Fruit fly (Drosophila melanogaster) whole organism, embryonic: ENCODE results near the gene CG13921.
A peak's percentile ranks its signal among the peaks of the same experiment; 100 is the strongest.

ENCODE experiments used
- CG10654 ChIP-seq: fragments of 200-800 bp; sonication (Bioruptor generic); optimal IDR thresholded peaks from 2 replicates; lab custom pipeline; 2016; ENCODE audit warnings: missing biosample characterization, missing genetic modification characterization
- CG11398 ChIP-seq: fragments of 200-800 bp; sonication (Bioruptor generic); optimal IDR thresholded peaks from 2 replicates; lab custom pipeline; 2016; ENCODE audit warnings: missing biosample characterization, missing genetic modification characterization
- CG12236 ChIP-seq: fragments of 200-800 bp; sonication (Bioruptor generic); optimal IDR thresholded peaks from 2 replicates; lab custom pipeline; 2016; ENCODE audit warnings: missing biosample characterization, missing genetic modification characterization
- CG12942 ChIP-seq: fragments of 200-800 bp; sonication (Bioruptor generic); optimal IDR thresholded peaks from 3 replicates; lab custom pipeline; 2016; ENCODE audit warnings: missing biosample characterization, missing genetic modification characterization
- CG14050 ChIP-seq: fragments of 200-800 bp; sonication (Bioruptor generic); IDR thresholded peaks from 3 replicates; pipeline ENCODE4 v1.3.6; 2022; ENCODE audit warnings: missing biosample characterization, missing genetic modification characterization
- CG15514 ChIP-seq: fragments of 200-800 bp; sonication (Bioruptor generic); optimal IDR thresholded peaks from 3 replicates; lab custom pipeline; 2017; ENCODE audit warnings: missing biosample characterization, missing genetic modification characterization, mild to moderate bottlenecking, moderate library complexity, missing genetic modification reagents
- CG15601 ChIP-seq: fragments of 200-800 bp; sonication (Bioruptor generic); optimal IDR thresholded peaks from 3 replicates; lab custom pipeline; 2019; ENCODE audit warnings: missing biosample characterization, mild to moderate bottlenecking, missing genetic modification characterization, moderate library complexity
- CG1602 ChIP-seq: fragments of 200-800 bp; sonication (Bioruptor generic); optimal IDR thresholded peaks from 3 replicates; lab custom pipeline; 2016; ENCODE audit warnings: missing biosample characterization, missing genetic modification characterization
- CG1603 ChIP-seq: fragments of 200-800 bp; sonication (Bioruptor generic); optimal IDR thresholded peaks from 2 replicates; lab custom pipeline; 2019; ENCODE audit warnings: missing biosample characterization, mild to moderate bottlenecking, missing genetic modification characterization, moderate library complexity
- CG16813 ChIP-seq: fragments of 200-800 bp; sonication (Bioruptor generic); IDR thresholded peaks from 3 replicates; pipeline ENCODE4 v1.3.6; 2022; ENCODE audit warnings: missing biosample characterization, missing genetic modification characterization; ENCODE audit not compliant: partially characterized antibody
- CG16815 ChIP-seq: fragments of 200-800 bp; sonication (Bioruptor generic); optimal IDR thresholded peaks from 3 replicates; lab custom pipeline; 2017; ENCODE audit warnings: missing biosample characterization, mild to moderate bottlenecking, missing genetic modification characterization
- CG17359 ChIP-seq: fragments of 200-800 bp; sonication (Bioruptor generic); optimal IDR thresholded peaks from 3 replicates; lab custom pipeline; 2018; ENCODE audit warnings: missing biosample characterization, mild to moderate bottlenecking, missing genetic modification characterization, moderate library complexity
- CG17829 ChIP-seq: fragments of 200-800 bp; optimal IDR thresholded peaks from 2 replicates; lab custom pipeline; 2019; ENCODE audit warnings: missing biosample characterization, mild to moderate bottlenecking, missing genetic modification characterization, moderate library complexity
- CG18619 ChIP-seq: fragments of 200-800 bp; sonication (Bioruptor generic); optimal IDR thresholded peaks from 3 replicates; lab custom pipeline; 2017; ENCODE audit warnings: missing biosample characterization, mild to moderate bottlenecking, missing genetic modification characterization
- CG2129 ChIP-seq: fragments of 200-800 bp; sonication (Bioruptor generic); IDR thresholded peaks from 2 replicates; pipeline ENCODE4 v1.3.6; 2022; ENCODE audit warnings: missing biosample characterization, missing genetic modification characterization; ENCODE audit not compliant: partially characterized antibody
- CG2889 ChIP-seq: fragments of 200-800 bp; sonication (Bioruptor generic); IDR thresholded peaks from 3 replicates; pipeline ENCODE4 v1.3.6; 2022; ENCODE audit warnings: missing biosample characterization, missing genetic modification characterization
- CG30020 ChIP-seq: fragments of 200-800 bp; optimal IDR thresholded peaks from 2 replicates; lab custom pipeline; 2019; ENCODE audit warnings: missing biosample characterization, mild to moderate bottlenecking, missing genetic modification characterization, moderate library complexity
- CG34224 ChIP-seq: fragments of 200-800 bp; sonication (Bioruptor generic); IDR thresholded peaks from 3 replicates; pipeline ENCODE4 v1.3.6; 2022; ENCODE audit warnings: missing biosample characterization, missing genetic modification characterization; ENCODE audit not compliant: partially characterized antibody
- CG3995 ChIP-seq: fragments of 200-800 bp; sonication (Bioruptor generic); optimal IDR thresholded peaks from 3 replicates; lab custom pipeline; 2016; ENCODE audit warnings: missing biosample characterization, missing genetic modification characterization
- CG4707 ChIP-seq: fragments of 200-800 bp; sonication (Bioruptor generic); optimal IDR thresholded peaks from 2 replicates; lab custom pipeline; 2018; ENCODE audit warnings: missing biosample characterization, mild to moderate bottlenecking, missing genetic modification characterization, moderate library complexity
- CG6689 ChIP-seq: fragments of 200-800 bp; sonication (Bioruptor generic); IDR thresholded peaks from 2 replicates; pipeline ENCODE4 v1.3.6; 2022; ENCODE audit warnings: missing biosample characterization, missing genetic modification characterization
- CG8089 ChIP-seq: fragments of 200-800 bp; sonication (Bioruptor generic); optimal IDR thresholded peaks from 3 replicates; lab custom pipeline; 2016; ENCODE audit warnings: missing biosample characterization, missing genetic modification characterization
- CG8478 ChIP-seq: fragments of >200 bp; optimal IDR thresholded peaks from 2 replicates; lab custom pipeline; 2018
- CG9876 ChIP-seq: fragments of 200-800 bp; sonication (Bioruptor generic); optimal IDR thresholded peaks from 2 replicates; lab custom pipeline; 2016; ENCODE audit warnings: missing biosample characterization, missing genetic modification characterization
- D19A ChIP-seq: fragments of 200-800 bp; optimal IDR thresholded peaks from 3 replicates; lab custom pipeline; 2019; ENCODE audit warnings: missing biosample characterization, mild to moderate bottlenecking, missing genetic modification characterization, moderate library complexity
- Doc2 ChIP-seq: fragments of 200-800 bp; sonication (Bioruptor generic); IDR thresholded peaks from 2 replicates; pipeline ENCODE4 v1.3.6; 2022; ENCODE audit warnings: missing biosample characterization, missing genetic modification characterization
- Doc3 ChIP-seq: fragments of 200-800 bp; sonication (Bioruptor generic); IDR thresholded peaks from 3 replicates; pipeline ENCODE4 v1.3.6; 2022; ENCODE audit warnings: missing biosample characterization, missing genetic modification characterization; ENCODE audit not compliant: partially characterized antibody
- Fer2 ChIP-seq: fragments of 200-800 bp; sonication (Bioruptor generic); optimal IDR thresholded peaks from 2 replicates; lab custom pipeline; 2018; ENCODE audit warnings: missing biosample characterization, mild to moderate bottlenecking, missing genetic modification characterization, moderate library complexity
- MESR4 ChIP-seq: fragments of 200-800 bp; sonication (Bioruptor generic); optimal IDR thresholded peaks from 2 replicates; lab custom pipeline; 2018; ENCODE audit warnings: missing biosample characterization, mild to moderate bottlenecking, missing genetic modification characterization, moderate library complexity
- Med ChIP-seq: fragments of 200-800 bp; sonication (Bioruptor generic); peaks from one replicate; lab custom pipeline; 2016; ENCODE audit warnings: missing biosample characterization, missing genetic modification characterization, mild to moderate bottlenecking, inconsistent platforms, moderate library complexity
- Oaz ChIP-seq: fragments of 200-800 bp; sonication (Bioruptor generic); IDR thresholded peaks from 2 replicates; pipeline ENCODE4 v1.3.6; 2022; ENCODE audit warnings: missing biosample characterization, missing genetic modification characterization
- Optix ChIP-seq: fragments of 200-800 bp; sonication (Bioruptor generic); IDR thresholded peaks from 3 replicates; pipeline ENCODE4 v1.3.6; 2022; ENCODE audit warnings: missing biosample characterization, missing genetic modification characterization
- Spps ChIP-seq: fragments of 200-800 bp; sonication (Bioruptor generic); optimal IDR thresholded peaks from 2 replicates; lab custom pipeline; 2018; ENCODE audit warnings: missing biosample characterization, mild to moderate bottlenecking, missing genetic modification characterization
- Stat92E ChIP-seq, 3 experiments: fragments of >200 bp in 2 of 3; fragments of 200-800 bp in 1 of 3; sonication (Bioruptor generic) in 1 of 3; optimal IDR thresholded peaks; 2 replicates each; lab custom pipeline; 2017 to 2019; ENCODE audit warnings: missing biosample characterization in 3 of 3, missing genetic modification characterization in 3 of 3, mild to moderate bottlenecking in 1 of 3, moderate library complexity in 1 of 3
- bcd ChIP-seq: fragments of 200-800 bp; sonication (Bioruptor generic); optimal IDR thresholded peaks from 2 replicates; lab custom pipeline; 2017; ENCODE audit warnings: missing biosample characterization, mild to moderate bottlenecking, missing genetic modification characterization
- chn ChIP-seq: fragments of 200-800 bp; sonication (Bioruptor generic); optimal IDR thresholded peaks from 2 replicates; lab custom pipeline; 2016; ENCODE audit warnings: missing biosample characterization, missing genetic modification characterization
- corto ChIP-seq: fragments of 200-800 bp; sonication (Bioruptor generic); optimal IDR thresholded peaks from 2 replicates; lab custom pipeline; 2016; ENCODE audit warnings: missing biosample characterization, mild to moderate bottlenecking, missing genetic modification characterization, moderate library complexity
- emc ChIP-seq: fragments of 200-800 bp; sonication (Bioruptor generic); optimal IDR thresholded peaks from 2 replicates; lab custom pipeline; 2016; ENCODE audit warnings: missing biosample characterization, missing genetic modification characterization
- gcm2 ChIP-seq: fragments of 200-800 bp; sonication (Bioruptor generic); optimal IDR thresholded peaks from 2 replicates; lab custom pipeline; 2016; ENCODE audit warnings: missing biosample characterization, missing genetic modification characterization
- ham ChIP-seq: fragments of 200-800 bp; sonication (Bioruptor generic); IDR thresholded peaks from 2 replicates; pipeline ENCODE4 v1.3.6; 2022; ENCODE audit warnings: missing biosample characterization, missing genetic modification characterization
- inv ChIP-seq: fragments of 200-800 bp; sonication (Bioruptor generic); IDR thresholded peaks from 2 replicates; pipeline ENCODE4 v1.3.6; 2022; ENCODE audit warnings: missing biosample characterization, missing genetic modification characterization; ENCODE audit not compliant: partially characterized antibody
- jumu ChIP-seq: fragments of 200-800 bp; sonication (Bioruptor generic); optimal IDR thresholded peaks from 3 replicates; lab custom pipeline; 2016; ENCODE audit warnings: missing biosample characterization, missing genetic modification characterization
- nau ChIP-seq: fragments of 200-800 bp; sonication (Bioruptor generic); optimal IDR thresholded peaks from 3 replicates; lab custom pipeline; 2017; ENCODE audit warnings: missing biosample characterization, mild to moderate bottlenecking, missing genetic modification characterization, missing genetic modification reagents
- sd ChIP-seq: fragments of 200-800 bp; sonication (Bioruptor generic); optimal IDR thresholded peaks from 3 replicates; lab custom pipeline; 2018; ENCODE audit warnings: missing biosample characterization, mild to moderate bottlenecking, missing genetic modification characterization, moderate library complexity
- slp2 ChIP-seq: fragments of 200-800 bp; sonication (Bioruptor generic); optimal IDR thresholded peaks from 2 replicates; lab custom pipeline; 2016; ENCODE audit warnings: missing biosample characterization, missing genetic modification characterization
- so ChIP-seq: fragments of 200-800 bp; sonication (Bioruptor generic); IDR thresholded peaks from 3 replicates; pipeline ENCODE4 v1.3.6; 2022; ENCODE audit warnings: missing biosample characterization, missing genetic modification characterization
- stwl ChIP-seq: fragments of 200-800 bp; sonication (Bioruptor generic); optimal IDR thresholded peaks from 3 replicates; lab custom pipeline; 2018; ENCODE audit warnings: missing biosample characterization, mild to moderate bottlenecking, missing genetic modification characterization, moderate library complexity
- wek ChIP-seq: fragments of 200-800 bp; sonication (Bioruptor generic); optimal IDR thresholded peaks from 3 replicates; lab custom pipeline; 2018; ENCODE audit warnings: missing biosample characterization, mild to moderate bottlenecking, missing genetic modification characterization, moderate library complexity

CG13921 gene

dm6 chr3L:1774713-1775648 is 28.3 kb downstream of the CG13921 start, which contains the start of the genes CG13933 and PolD2 (continued):
- peak; percentile 97 for TF ChIP-seq CG15601 (tag; lab: Kevin White, UChicago)
- TF ChIP-seq CG34224 (GFP tag; lab: Robert Waterston, UW), result peak; percentile 85
- peak; percentile 97 for TF ChIP-seq CG2889 (GFP tag; lab: Robert Waterston, UW)
- no peak for TF ChIP-seq CG8478 (lab: Kevin White, UChicago)
- peak; percentile 16 for TF ChIP-seq MESR4 (GFP tag; lab: Kevin White, UChicago)
- peak; percentile 97 for TF ChIP-seq CG18619 (GFP tag; lab: Kevin White, UChicago)
- peak; percentile 94 for TF ChIP-seq CG6689
- peak; percentile 96 for TF ChIP-seq CG16815 (GFP tag; lab: Kevin White, UChicago)
- TF ChIP-seq CG12236 (GFP tag; lab: Kevin White, UChicago), result peak; percentile 34
- TF ChIP-seq sd (tag; lab: Kevin White, UChicago), result no peak
- TF ChIP-seq CG2129 (GFP tag; lab: Robert Waterston, UW), result peak; percentile 25
- no peak for TF ChIP-seq corto (GFP tag; lab: Kevin White, UChicago)
- TF ChIP-seq ham (GFP tag; lab: Robert Waterston, UW), result peak; percentile 89
- peak; percentile 79 for TF ChIP-seq CG11398 (GFP tag; lab: Kevin White, UChicago)
- TF ChIP-seq CG1602 (GFP tag; lab: Kevin White, UChicago), result peak; percentile 98
- TF ChIP-seq Med, result peak; percentile 96
- TF ChIP-seq gcm2 (GFP tag; lab: Kevin White, UChicago), result peak; percentile 65
- TF ChIP-seq Stat92E (GFP tag; optimal IDR thresholded peaks at IDR 0.05; lab: Kevin White, UChicago), result peak in 1 of 3 experiments; percentile 95
- no peak for TF ChIP-seq nau (GFP tag; lab: Kevin White, UChicago)
- no peak for TF ChIP-seq CG3995 (GFP tag; lab: Kevin White, UChicago)
- peak; percentile 97 for TF ChIP-seq CG17829 (tag; lab: Kevin White, UChicago)
- peak; percentile 81 for TF ChIP-seq slp2 (GFP tag; lab: Kevin White, UChicago)
- TF ChIP-seq jumu (GFP tag; lab: Kevin White, UChicago), result peak; percentile 66
- TF ChIP-seq Doc3, result peak; percentile 77
- TF ChIP-seq CG16813, result peak; percentile 78
- TF ChIP-seq bcd (GFP tag; lab: Kevin White, UChicago), result peak; percentile 94
- TF ChIP-seq wek, result peak; percentile 24
- TF ChIP-seq CG8089 (GFP tag; lab: Kevin White, UChicago), result peak; percentile 68
- peak; percentile 73 for TF ChIP-seq CG15514 (GFP tag; lab: Kevin White, UChicago)
- peak; percentile 92 for TF ChIP-seq Optix (GFP tag; lab: Robert Waterston, UW)
- TF ChIP-seq CG14050 (GFP tag; lab: Robert Waterston, UW), result peak; percentile 98
- TF ChIP-seq D19A (tag; lab: Kevin White, UChicago), result no peak
- TF ChIP-seq Spps, result peak; percentile 75
- peak; percentile 1 for TF ChIP-seq emc
- TF ChIP-seq CG30020 (tag; lab: Kevin White, UChicago), result peak; percentile 89
- TF ChIP-seq stwl (tag; lab: Kevin White, UChicago), result no peak
- peak; percentile 44 for TF ChIP-seq Fer2 (tag; lab: Kevin White, UChicago)
- peak; percentile 96 for TF ChIP-seq CG12942 (GFP tag; lab: Kevin White, UChicago)
- TF ChIP-seq CG17359, result peak; percentile 91
- peak; percentile 86 for TF ChIP-seq chn
- TF ChIP-seq CG1603 (tag; lab: Kevin White, UChicago), result no peak
- peak; percentile 64 for TF ChIP-seq inv (GFP tag; lab: Robert Waterston, UW)
- TF ChIP-seq CG10654 (GFP tag; lab: Kevin White, UChicago), result no peak
- TF ChIP-seq Oaz (GFP tag; lab: Robert Waterston, UW), result peak; percentile 96
- peak; percentile 99 for TF ChIP-seq so (GFP tag; lab: Robert Waterston, UW)
- peak; percentile 52 for TF ChIP-seq CG9876 (GFP tag; lab: Kevin White, UChicago)
- 0 out of 2 replicates have a peak, but pooled peaks have one; percentile 22 for TF ChIP-seq Doc2 (GFP tag; lab: Robert Waterston, UW)
- peak; percentile 91 for TF ChIP-seq CG4707 (GFP tag; lab: Kevin White, UChicago)
